Fruit fly (Drosophila melanogaster): ENCODE measurements around the gene CG31542.

The CG31542 gene

DNA sequence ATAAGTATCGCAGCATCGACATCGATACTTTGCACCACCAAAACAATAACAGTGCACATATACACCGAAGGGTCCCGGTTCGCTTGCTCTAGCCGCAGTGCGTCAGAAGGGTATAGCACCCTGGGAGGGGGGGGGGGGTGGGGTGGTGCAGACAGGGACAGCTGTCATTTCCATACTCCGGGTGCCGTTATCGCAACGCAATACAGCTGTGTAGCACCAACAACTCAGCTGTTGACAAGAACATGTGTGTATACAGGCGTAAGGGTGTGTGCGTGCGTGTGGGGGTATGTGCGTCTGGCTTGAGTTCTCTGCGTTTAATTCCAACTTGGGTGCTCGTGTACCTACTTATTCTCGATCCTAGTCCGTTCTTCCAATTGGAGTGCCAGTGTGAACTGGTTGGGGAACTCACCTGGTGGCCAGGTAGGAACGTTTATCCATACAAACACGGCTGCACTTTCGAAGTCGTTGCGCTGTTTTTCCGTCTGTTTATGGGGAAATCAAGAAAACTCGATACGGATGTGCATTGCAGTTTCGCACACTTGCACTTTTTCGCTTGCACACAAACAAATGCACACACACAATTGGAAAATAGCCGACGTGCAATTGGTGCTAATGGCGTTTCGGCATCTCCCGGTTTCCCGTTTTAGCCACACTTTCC, 1.7 kb upstream of the CG31542 start:
- TF ChIP-seq CG11902 (GFP tag; optimal IDR thresholded peaks at IDR 0.05) (no peak), Ets21C (GFP tag; optimal IDR thresholded peaks at IDR 0.05) (no peak), Eip78C (GFP tag) (peak; percentile 67), esn (GFP tag; optimal IDR thresholded peaks at IDR 0.05) (no peak), OdsH (GFP tag; optimal IDR thresholded peaks at IDR 0.05) (no peak), CG32006 (GFP tag; optimal IDR thresholded peaks at IDR 0.05) (no peak), dsx (GFP tag; optimal IDR thresholded peaks at IDR 0.05; ENCODE audit: poor library complexity, severe bottlenecking) (peak; percentile 24), Met (GFP tag; optimal IDR thresholded peaks at IDR 0.05) (no peak), Hr39 (GFP tag; optimal IDR thresholded peaks at IDR 0.05) (no peak), fkh (GFP tag; optimal IDR thresholded peaks at IDR 0.05) (peak; percentile 82), CG10631 (GFP tag; optimal IDR thresholded peaks at IDR 0.05) (no peak), cyc (GFP tag; optimal IDR thresholded peaks at IDR 0.05) (no peak), dac (GFP tag; optimal IDR thresholded peaks at IDR 0.05) (no peak), fd85E (GFP tag; optimal IDR thresholded peaks at IDR 0.05) (no peak), CG6854 (GFP tag; optimal IDR thresholded peaks at IDR 0.05) (no peak), CG6808 (GFP tag; optimal IDR thresholded peaks at IDR 0.05) (peak; percentile 41), salr (GFP tag; optimal IDR thresholded peaks at IDR 0.05) (no peak), CG8632 (GFP tag; optimal IDR thresholded peaks at IDR 0.05) (no peak), lz (GFP tag; optimal IDR thresholded peaks at IDR 0.05) (no peak), Sox14 (GFP tag; optimal IDR thresholded peaks at IDR 0.05) (no peak), CG9139 (GFP tag; optimal IDR thresholded peaks at IDR 0.05) (peak; percentile 69), eg (GFP tag; IDR thresholded peaks at IDR 0.05) (0 out of 3 replicates have a peak, but pooled peaks have one; percentile 22), CG3032 (tag; optimal IDR thresholded peaks at IDR 0.05) (no peak), Eip75B (GFP tag; optimal IDR thresholded peaks at IDR 0.05) (no peak), spab (GFP tag; optimal IDR thresholded peaks at IDR 0.05) (peak; percentile 19), ss (GFP tag; optimal IDR thresholded peaks at IDR 0.05) (peak; percentile 50 to 59), Smox (GFP tag; optimal IDR thresholded peaks at IDR 0.05) (no peak), CG6276 (GFP tag; optimal IDR thresholded peaks at IDR 0.05) (no peak), svp (GFP tag) (no peak), Gug (GFP tag; IDR thresholded peaks at IDR 0.05) (no peak), CG7368 (GFP tag; optimal IDR thresholded peaks at IDR 0.05) (no peak), Sox102F (GFP tag; optimal IDR thresholded peaks at IDR 0.05) (no peak), CG15336 (GFP tag; IDR thresholded peaks at IDR 0.05) (no peak), CG11294 (GFP tag; IDR thresholded peaks at IDR 0.05) (no peak), topi (GFP tag; optimal IDR thresholded peaks at IDR 0.05) (no peak), Hr38 (GFP tag; optimal IDR thresholded peaks at IDR 0.05) (no peak), Eip93F (GFP tag; optimal IDR thresholded peaks at IDR 0.05) (no peak), Blimp-1 (GFP tag; optimal IDR thresholded peaks at IDR 0.05) (peak; percentile 21), Sox15 (GFP tag; optimal IDR thresholded peaks at IDR 0.05) (no peak), acj6 (GFP tag; optimal IDR thresholded peaks at IDR 0.05) (no peak), CG6163 (GFP tag; IDR thresholded peaks at IDR 0.05) (no peak), achi (GFP tag; optimal IDR thresholded peaks at IDR 0.05) (no peak), CG31627 (GFP tag; optimal IDR thresholded peaks at IDR 0.05) (no peak), CG16779 (tag; optimal IDR thresholded peaks at IDR 0.05) (no peak), CG8319 (GFP tag; optimal IDR thresholded peaks at IDR 0.05) (no peak), CG8119 (GFP tag; IDR thresholded peaks at IDR 0.05) (no peak), CG10669 (GFP tag; optimal IDR thresholded peaks at IDR 0.05) (no peak), Hr4 (GFP tag; optimal IDR thresholded peaks at IDR 0.05) (no peak), net (GFP tag; optimal IDR thresholded peaks at IDR 0.05) (no peak), CG6792 (GFP tag; optimal IDR thresholded peaks at IDR 0.05) (no peak), CG4318 (GFP tag; optimal IDR thresholded peaks at IDR 0.05) (no peak), CG11762 (GFP tag; optimal IDR thresholded peaks at IDR 0.05; ENCODE audit: insufficient read depth) (no peak)

Data from whole organism, prepupa.